Worm (Caenorhabditis elegans) whole organism, L1 larva: ENCODE measurements around the gene Y80D4G.2.

ENCODE experiments used
- lin-35 ChIP-seq, 2 experiments: fragments of 150-350 bp; optimal IDR thresholded peaks; 2 replicates each; lab custom pipeline; 2014; ENCODE audit warnings: missing biosample characterization in 2 of 2, missing genetic modification characterization in 2 of 2, missing genetic modification reagents in 2 of 2
- lsy-2 ChIP-seq, 2 experiments: fragments of 150-350 bp; optimal IDR thresholded peaks; 2 replicates each; lab custom pipeline; 2014; ENCODE audit warnings: missing biosample characterization in 2 of 2, missing genetic modification characterization in 2 of 2
- mab-9 ChIP-seq: fragments of 200-800 bp; sonication (Bioruptor generic); IDR thresholded peaks from 2 replicates; pipeline ENCODE4 v1.3.6; 2022; ENCODE audit warnings: missing genetic modification reagents, missing genetic modification characterization, missing compliant biosample characterization
- mdl-1 ChIP-seq, 2 experiments: fragments of 150-350 bp; optimal IDR thresholded peaks; 2 replicates each; lab custom pipeline; 2014 to 2017; ENCODE audit warnings: missing biosample characterization in 2 of 2, missing genetic modification characterization in 2 of 2, inconsistent platforms in 1 of 2
- nhr-11 ChIP-seq: fragments of 150-350 bp; optimal IDR thresholded peaks from 2 replicates; lab custom pipeline; 2014; ENCODE audit warnings: missing biosample characterization, missing genetic modification characterization
- nhr-20 ChIP-seq: sonication (generic microtip); optimal IDR thresholded peaks from 2 replicates; lab custom pipeline; 2016; ENCODE audit warnings: mild to moderate bottlenecking, missing genetic modification characterization, missing compliant biosample characterization
- nhr-77 ChIP-seq: fragments of 150-350 bp; optimal IDR thresholded peaks from 2 replicates; lab custom pipeline; 2014; ENCODE audit warnings: missing biosample characterization, missing genetic modification characterization
- skn-1 ChIP-seq: fragments of 150-350 bp; optimal IDR thresholded peaks from 2 replicates; lab custom pipeline; 2014; ENCODE audit warnings: missing biosample characterization, missing genetic modification characterization
- sptf-1 ChIP-seq: fragments of 150-350 bp; optimal IDR thresholded peaks from 2 replicates; lab custom pipeline; 2014; ENCODE audit warnings: missing biosample characterization, missing genetic modification characterization
- vab-15 ChIP-seq: sonication (generic microtip); optimal IDR thresholded peaks from 2 replicates; lab custom pipeline; 2017; ENCODE audit warnings: missing genotype, mild to moderate bottlenecking, missing genetic modification characterization, missing compliant biosample characterization
- ztf-11 ChIP-seq, 2 experiments: sonication (generic microtip); optimal IDR thresholded peaks; 2 replicates each; lab custom pipeline; 2016 to 2017; ENCODE audit warnings: missing genetic modification characterization in 2 of 2, missing biosample characterization in 1 of 2, missing compliant biosample characterization in 1 of 2

ce11 chrIII:7582885-7583284 lies 11.5 kb downstream of the Y80D4G.2 start, which contains the start of gene R13A5.10:
- TF ChIP-seq nhr-77 (tag; lab: Kevin White, UChicago) (no peak), mab-9 (no peak), nhr-20 (tag; lab: Kevin White, UChicago) (no peak), skn-1 (tag; lab: Kevin White, UChicago) (no peak), sptf-1 (no peak), nhr-11 (tag; lab: Kevin White, UChicago) (no peak), ztf-11 (tag; optimal IDR thresholded peaks at IDR 0.05; lab: Kevin White, UChicago) (no peak), mdl-1 (tag; optimal IDR thresholded peaks at IDR 0.05; lab: Kevin White, UChicago) (no peak), vab-15 (tag; lab: Kevin White, UChicago) (no peak), lsy-2 (tag; optimal IDR thresholded peaks at IDR 0.05; lab: Kevin White, UChicago) (no peak), lin-35 (GFP tag; optimal IDR thresholded peaks at IDR 0.05; lab: Kevin White, UChicago) (no peak)
